Worm (Caenorhabditis elegans): ENCODE data around the gene htz-1.

The htz-1 gene

DNA sequence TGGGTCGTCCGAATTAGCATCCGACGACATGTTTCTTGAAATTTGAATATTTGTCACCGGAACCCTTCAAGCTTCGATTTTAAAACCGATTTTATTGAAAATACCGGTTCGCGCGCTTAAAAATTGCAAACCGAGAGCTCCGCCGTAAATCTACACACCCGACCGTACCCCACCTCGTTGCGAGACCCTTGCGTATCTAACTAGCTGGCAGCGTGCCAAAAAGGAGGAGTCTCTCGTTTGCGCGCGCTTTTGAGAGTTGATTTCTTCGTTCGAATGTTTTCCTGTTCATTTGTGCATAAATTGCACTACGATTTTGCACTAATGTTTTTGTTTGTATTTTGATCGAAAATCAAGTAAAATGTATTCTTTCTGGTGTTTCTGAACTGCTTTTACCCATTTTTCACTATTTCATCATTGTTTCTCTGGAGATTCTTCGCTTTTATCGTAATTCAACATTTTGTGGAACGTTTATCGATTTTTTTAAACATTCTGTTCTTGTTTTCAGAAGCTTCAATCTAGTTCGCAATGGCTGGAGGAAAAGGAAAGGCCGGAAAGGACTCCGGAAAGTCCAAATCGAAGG is at the start of gene htz-1, which contains the start of gene wapl-1 (continued):
- TF ChIP-seq rec-8 (tag; optimal IDR thresholded peaks at IDR 0.05) (no peak), xnd-1 (tag; optimal IDR thresholded peaks at IDR 0.05) (peak; percentile 73), cebp-1 (GFP tag; IDR thresholded peaks at IDR 0.05) (peak; percentile 50; the same call in 1 of the 2 replicates), cebp-1 (tag; optimal IDR thresholded peaks at IDR 0.05) (peak; percentile 87), nfyb-1 (GFP tag; IDR thresholded peaks at IDR 0.05) (peak; percentile 93), bed-1 (GFP tag; IDR thresholded peaks at IDR 0.05) (no peak), attf-3 (GFP tag; conservative IDR thresholded peaks at IDR 0.05) (peak; percentile 67), lin-54 (GFP tag; optimal IDR thresholded peaks at IDR 0.05) (peak; percentile 95), lin-40 (tag; optimal IDR thresholded peaks at IDR 0.05) (peak; percentile 93), hlh-12 (tag; optimal IDR thresholded peaks at IDR 0.05) (no peak), F49E8.2 (tag; optimal IDR thresholded peaks at IDR 0.05; ENCODE audit: insufficient read depth) (peak; percentile 78), lag-1 (GFP tag; IDR thresholded peaks at IDR 0.05) (no peak), F52B5.7 (tag; optimal IDR thresholded peaks at IDR 0.05) (peak; percentile 50), hmg-20 (GFP tag; IDR thresholded peaks at IDR 0.05) (peak; percentile 65), hrde-1 (tag; optimal IDR thresholded peaks at IDR 0.05; ENCODE audit: borderline replicate concordance) (no peak), madf-8 (GFP tag; conservative IDR thresholded peaks at IDR 0.05) (peak; percentile 84), bed-2 (GFP tag; IDR thresholded peaks at IDR 0.05) (no peak), ztf-26 (tag; optimal IDR thresholded peaks at IDR 0.05) (peak; percentile 71), ceh-58 (GFP tag; IDR thresholded peaks at IDR 0.05) (no peak), ccch-3 (GFP tag; optimal IDR thresholded peaks at IDR 0.05) (no peak), efl-1 (GFP tag; optimal IDR thresholded peaks at IDR 0.05) (peak; percentile 92), ama-1 (optimal IDR thresholded peaks at IDR 0.05) (no peak), ama-1 (GFP tag; optimal IDR thresholded peaks at IDR 0.05) (no peak), aptf-2 (GFP tag; conservative IDR thresholded peaks at IDR 0.05) (no peak), unc-62 (GFP tag; optimal IDR thresholded peaks at IDR 0.05) (peak; percentile 21), snpc-1.1 (tag; optimal IDR thresholded peaks at IDR 0.05; ENCODE audit: insufficient read depth) (peak; percentile 45), B0261.1 (tag; optimal IDR thresholded peaks at IDR 0.05) (no peak), ztf-25 (GFP tag; IDR thresholded peaks at IDR 0.05) (peak; percentile 66; the same call in 1 of the 2 replicates), egrh-3 (GFP tag; IDR thresholded peaks at IDR 0.05) (peak; percentile 43; the same call in 1 of the 2 replicates), hsf-1 (GFP tag; IDR thresholded peaks at IDR 0.05) (peak; percentile 85), C17E4.6 (GFP tag; IDR thresholded peaks at IDR 0.05) (peak; percentile 82; the same call in 1 of the 2 replicates), unc-130 (GFP tag; optimal IDR thresholded peaks at IDR 0.05) (peak; percentile 74)

DNA sequence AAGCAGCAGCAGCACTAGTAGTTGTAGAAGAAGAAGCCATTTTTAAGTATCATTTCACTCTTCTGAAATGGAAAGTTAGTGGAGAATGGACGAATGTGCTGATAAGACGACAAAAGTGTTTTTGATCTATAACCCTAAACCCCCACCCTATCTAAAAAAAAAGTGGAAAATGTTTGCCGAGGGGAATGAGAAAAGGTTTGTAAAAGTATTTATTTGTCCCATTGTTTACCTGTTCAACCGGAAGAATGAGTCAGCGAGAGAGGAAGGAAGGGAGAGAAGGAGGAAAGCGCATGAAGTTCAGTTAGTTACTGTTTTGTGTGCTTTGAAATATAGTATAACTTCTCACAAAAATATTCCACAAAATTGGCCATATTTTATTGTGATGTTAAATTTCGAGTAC is 48.9 kb upstream of the htz-1 start:
- TF ChIP-seq nfya-1 (tag; optimal IDR thresholded peaks at IDR 0.05; ENCODE audit: borderline replicate concordance, insufficient read depth) (no peak), nhr-80 (tag; optimal IDR thresholded peaks at IDR 0.05) (peak; percentile 25)

DNA sequence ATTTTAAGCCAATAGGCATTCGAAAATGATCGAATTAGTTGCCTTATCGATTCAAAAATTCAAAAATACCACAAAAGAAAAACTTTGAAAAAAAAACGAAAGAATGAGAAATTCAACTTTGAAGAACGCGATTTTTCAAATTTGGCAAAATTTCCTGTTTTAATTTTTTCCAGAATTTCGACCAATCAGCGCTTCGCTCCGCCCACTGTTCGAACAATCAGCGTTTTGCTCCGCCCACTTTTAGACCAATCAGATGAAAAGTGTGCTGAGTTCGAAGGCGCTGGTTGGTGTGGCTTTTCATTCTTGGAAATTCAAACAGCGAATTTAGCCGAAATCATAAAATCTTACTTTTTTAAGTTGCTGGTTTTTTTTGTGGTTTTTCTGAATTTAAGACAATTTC is 48.4 kb upstream of the htz-1 start:
- no peak for TF ChIP-seq cebp-1 (GFP tag; IDR thresholded peaks at IDR 0.05)
- no peak for TF ChIP-seq cebp-1 (tag; optimal IDR thresholded peaks at IDR 0.05)
- TF ChIP-seq hlh-12 (tag; optimal IDR thresholded peaks at IDR 0.05): no peak
- no peak for TF ChIP-seq sptf-2 (GFP tag; optimal IDR thresholded peaks at IDR 0.05)
- TF ChIP-seq xnd-1 (tag; optimal IDR thresholded peaks at IDR 0.05): no peak
- TF ChIP-seq athp-1 (tag; optimal IDR thresholded peaks at IDR 0.05): no peak
- TF ChIP-seq ZK185.1 (tag; optimal IDR thresholded peaks at IDR 0.05; ENCODE audit: poor library complexity, severe bottlenecking): no peak
- no peak for TF ChIP-seq mcd-1 (GFP tag; IDR thresholded peaks at IDR 0.05)
- TF ChIP-seq tlf-1 (GFP tag; optimal IDR thresholded peaks at IDR 0.05): no peak
- no peak for TF ChIP-seq F33H1.4 (GFP tag; IDR thresholded peaks at IDR 0.05)
- TF ChIP-seq pha-4 (tag; optimal IDR thresholded peaks at IDR 0.05): no peak
- TF ChIP-seq Y53G8AR.9 (GFP tag; conservative IDR thresholded peaks at IDR 0.05): no peak
- TF ChIP-seq let-607 (tag; optimal IDR thresholded peaks at IDR 0.05): no peak
- TF ChIP-seq nhr-80 (tag; optimal IDR thresholded peaks at IDR 0.05): no peak
- TF ChIP-seq B0261.1 (tag; optimal IDR thresholded peaks at IDR 0.05): no peak
- no peak for TF ChIP-seq lin-26 (GFP tag; IDR thresholded peaks at IDR 0.05)
- TF ChIP-seq F49E8.2 (tag; optimal IDR thresholded peaks at IDR 0.05; ENCODE audit: insufficient read depth): no peak
- no peak for TF ChIP-seq unc-130 (GFP tag; optimal IDR thresholded peaks at IDR 0.05)
- no peak for TF ChIP-seq Y79H2A.3 (GFP tag; conservative IDR thresholded peaks at IDR 0.05)
- no peak for TF ChIP-seq egrh-3 (GFP tag; IDR thresholded peaks at IDR 0.05)
- no peak for TF ChIP-seq hmg-20 (GFP tag; IDR thresholded peaks at IDR 0.05)
